Worm (Caenorhabditis elegans) whole organism, L4/young adult: ENCODE results near the gene R09A8.5.

Source experiments
- W03F9.2 ChIP-seq: fragments of 150-350 bp; optimal IDR thresholded peaks from 2 replicates; lab custom pipeline; 2014; ENCODE audit warnings: missing biosample characterization, missing genetic modification characterization
- dao-5 ChIP-seq: sonication (generic microtip); optimal IDR thresholded peaks from 2 replicates; lab custom pipeline; 2016; ENCODE audit warnings: missing genotype, missing genetic modification characterization, moderate library complexity, missing compliant biosample characterization

DNA sequence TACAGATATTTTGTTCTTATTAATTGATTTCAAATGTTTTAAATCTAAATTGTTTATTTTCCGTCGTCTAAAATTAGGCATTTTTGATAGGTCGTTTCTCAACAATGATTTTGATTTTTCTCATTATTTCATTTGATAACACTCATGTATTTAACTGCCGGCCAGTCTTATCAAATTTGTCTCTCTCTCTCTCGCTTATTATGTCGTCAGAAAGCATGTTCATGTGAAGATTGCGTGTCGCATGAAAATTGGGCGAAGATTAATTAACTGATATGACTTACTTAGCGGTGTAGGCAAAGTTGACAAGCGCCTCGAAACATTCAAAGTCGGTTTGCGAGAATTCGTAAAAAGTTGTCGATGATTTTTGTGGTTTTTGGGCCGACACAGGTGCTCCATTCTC is 12.6 kb downstream of the R09A8.5 start:
- TF ChIP-seq W03F9.2 (tag; lab: Kevin White, UChicago) = no peak
- TF ChIP-seq dao-5 (tag; lab: Kevin White, UChicago) = no peak
